Worm (Caenorhabditis elegans) whole organism, L1 larva: ENCODE measurements around the gene srd-18.

Experiments used
- C34B4.2 ChIP-seq: sonication (generic microtip); optimal IDR thresholded peaks from 2 replicates; lab custom pipeline; 2017; ENCODE audit warnings: mild to moderate bottlenecking, missing genetic modification characterization, missing compliant biosample characterization
- ama-1 ChIP-seq: fragments of 150-350 bp; optimal IDR thresholded peaks from 2 replicates; lab custom pipeline; 2014
- ceh-82 ChIP-seq, 3 experiments: fragments of 150-350 bp in 1 of 3; sonication (generic microtip) in 2 of 3; optimal IDR thresholded peaks; 2 replicates each; lab custom pipeline; 2014 to 2017; ENCODE audit warnings: missing biosample characterization in 3 of 3, missing genetic modification characterization in 3 of 3
- dpl-1 ChIP-seq, 3 experiments: fragments of 150-350 bp in 2 of 3; sonication (generic microtip) in 1 of 3; optimal IDR thresholded peaks; 2 replicates each; lab custom pipeline; 2014 to 2017; ENCODE audit warnings: missing biosample characterization in 3 of 3, missing genetic modification characterization in 3 of 3, missing genetic modification reagents in 3 of 3
- elt-2 ChIP-seq: sonication (generic microtip); optimal IDR thresholded peaks from 2 replicates; lab custom pipeline; 2016; ENCODE audit warnings: missing genetic modification characterization, mild to moderate bottlenecking, inconsistent platforms, missing compliant biosample characterization, missing genetic modification reagents
- fos-1 ChIP-seq: fragments of 150-350 bp; optimal IDR thresholded peaks from 2 replicates; lab custom pipeline; 2014; ENCODE audit warnings: missing biosample characterization, missing genetic modification characterization
- nhr-11 ChIP-seq: fragments of 150-350 bp; optimal IDR thresholded peaks from 2 replicates; lab custom pipeline; 2014; ENCODE audit warnings: missing biosample characterization, missing genetic modification characterization
- nhr-77 ChIP-seq: fragments of 150-350 bp; optimal IDR thresholded peaks from 2 replicates; lab custom pipeline; 2014; ENCODE audit warnings: missing biosample characterization, missing genetic modification characterization
- sox-4 ChIP-seq: sonication (generic microtip); optimal IDR thresholded peaks from 2 replicates; lab custom pipeline; 2016; ENCODE audit warnings: missing genetic modification characterization, missing compliant biosample characterization
- unc-130 ChIP-seq: fragments of 150-350 bp; optimal IDR thresholded peaks from 2 replicates; lab custom pipeline; 2017; ENCODE audit warnings: missing biosample characterization, missing genetic modification characterization, inconsistent platforms

DNA sequence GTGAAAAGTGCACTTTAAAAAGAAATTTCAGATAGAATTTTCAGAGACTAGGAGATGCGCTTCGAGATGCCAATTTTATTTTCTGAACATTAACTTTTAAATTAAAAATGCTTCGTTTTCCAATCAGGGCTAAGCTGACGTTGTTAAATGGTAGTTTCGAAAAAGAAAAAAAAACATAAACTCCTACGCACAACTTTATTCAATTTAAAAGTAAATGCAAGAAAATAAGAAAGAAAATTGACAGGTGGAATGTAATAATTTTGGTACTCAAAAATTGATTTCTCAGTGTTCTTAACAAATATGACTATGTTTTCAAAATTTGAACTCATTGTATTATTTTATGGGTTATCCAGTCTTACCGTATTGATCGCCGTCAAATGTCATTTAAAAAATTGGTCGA is 26.7 kb upstream of the srd-18 start, which contains the start of gene lurp-2:
- no peak for TF ChIP-seq fos-1 (tag; lab: Kevin White, UChicago)
- no peak for TF ChIP-seq sox-4 (tag; lab: Kevin White, UChicago)
- no peak for TF ChIP-seq ama-1 (lab: Kevin White, UChicago)
- TF ChIP-seq dpl-1 (GFP tag; optimal IDR thresholded peaks at IDR 0.05; lab: Kevin White, UChicago) = no peak
- no peak for TF ChIP-seq nhr-11 (tag; lab: Kevin White, UChicago)
- TF ChIP-seq unc-130 (tag; lab: Kevin White, UChicago) = no peak
- TF ChIP-seq C34B4.2 (tag; lab: Kevin White, UChicago) = no peak
- no peak for TF ChIP-seq elt-2 (tag; lab: Kevin White, UChicago)
- no peak for TF ChIP-seq nhr-77 (tag; lab: Kevin White, UChicago)
- no peak for TF ChIP-seq ceh-82 (tag; optimal IDR thresholded peaks at IDR 0.05; lab: Kevin White, UChicago)
